Worm (Caenorhabditis elegans) whole organism, L1 larva: ENCODE data around the gene ifas-1.

Source experiments
- Y116A8C.19 ChIP-seq: sonication (generic microtip); optimal IDR thresholded peaks from 2 replicates; lab custom pipeline; 2016; ENCODE audit warnings: missing compliant biosample characterization, missing genetic modification characterization, borderline replicate concordance
- ama-1 ChIP-seq: fragments of 150-350 bp; optimal IDR thresholded peaks from 2 replicates; lab custom pipeline; 2014
- elt-3 ChIP-seq, 6 experiments: fragments of 150-350 bp in 1 of 6; sonication (generic microtip); optimal IDR thresholded peaks; 2 replicates each; lab custom pipeline; 2017 to 2018; ENCODE audit warnings: missing biosample characterization in 6 of 6, missing genetic modification characterization in 6 of 6, inconsistent platforms in 1 of 6
- lin-13 ChIP-seq: fragments of 150-350 bp; optimal IDR thresholded peaks from 2 replicates; lab custom pipeline; 2014; ENCODE audit warnings: missing biosample characterization, missing genetic modification reagents, missing genetic modification characterization
- mab-9 ChIP-seq: fragments of 200-800 bp; sonication (Bioruptor generic); IDR thresholded peaks from 2 replicates; pipeline ENCODE4 v1.3.6; 2022; ENCODE audit warnings: missing genetic modification reagents, missing genetic modification characterization, missing compliant biosample characterization
- mdl-1 ChIP-seq, 2 experiments: fragments of 150-350 bp; optimal IDR thresholded peaks; 2 replicates each; lab custom pipeline; 2014 to 2017; ENCODE audit warnings: missing biosample characterization in 2 of 2, missing genetic modification characterization in 2 of 2, inconsistent platforms in 1 of 2
- nhr-12 ChIP-seq: sonication (generic microtip); optimal IDR thresholded peaks from 2 replicates; lab custom pipeline; 2017; ENCODE audit warnings: missing biosample characterization, missing genetic modification characterization
- nhr-20 ChIP-seq: sonication (generic microtip); optimal IDR thresholded peaks from 2 replicates; lab custom pipeline; 2016; ENCODE audit warnings: mild to moderate bottlenecking, missing genetic modification characterization, missing compliant biosample characterization
- pag-3 ChIP-seq: sonication (generic microtip); optimal IDR thresholded peaks from 2 replicates; lab custom pipeline; 2017; ENCODE audit warnings: missing genetic modification characterization, mild to moderate bottlenecking, missing compliant biosample characterization, antibody characterized with exemption, borderline replicate concordance; ENCODE audit not compliant: insufficient read depth
- pqm-1 ChIP-seq: sonication (generic microtip); optimal IDR thresholded peaks from 3 replicates; lab custom pipeline; 2017; ENCODE audit warnings: missing biosample characterization, missing genetic modification characterization
- sox-4 ChIP-seq: sonication (generic microtip); optimal IDR thresholded peaks from 2 replicates; lab custom pipeline; 2016; ENCODE audit warnings: missing genetic modification characterization, missing compliant biosample characterization
- sptf-1 ChIP-seq: fragments of 150-350 bp; optimal IDR thresholded peaks from 2 replicates; lab custom pipeline; 2014; ENCODE audit warnings: missing biosample characterization, missing genetic modification characterization
- tbx-2 ChIP-seq: sonication (generic microtip); optimal IDR thresholded peaks from 2 replicates; lab custom pipeline; 2016; ENCODE audit warnings: missing genetic modification characterization, missing compliant biosample characterization
- ztf-11 ChIP-seq, 2 experiments: sonication (generic microtip); optimal IDR thresholded peaks; 2 replicates each; lab custom pipeline; 2016 to 2017; ENCODE audit warnings: missing genetic modification characterization in 2 of 2, missing biosample characterization in 1 of 2, missing compliant biosample characterization in 1 of 2

ce11 chrII:3639238-3639637, 49.3 kb downstream of the ifas-1 start, which contains the start of gene fbxb-31:
- TF ChIP-seq lin-13 (GFP tag; lab: Kevin White, UChicago) (no peak), sox-4 (tag; lab: Kevin White, UChicago) (no peak), nhr-20 (tag; lab: Kevin White, UChicago) (no peak), ztf-11 (tag; optimal IDR thresholded peaks at IDR 0.05; lab: Kevin White, UChicago) (no peak), mdl-1 (tag; optimal IDR thresholded peaks at IDR 0.05; lab: Kevin White, UChicago) (no peak), sptf-1 (tag; lab: Kevin White, UChicago) (no peak), pqm-1 (no peak), pag-3 (no peak), mab-9 (GFP tag; lab: Robert Waterston, UW) (no peak), elt-3 (tag; optimal IDR thresholded peaks at IDR 0.05; lab: Kevin White, UChicago) (no peak), tbx-2 (tag; lab: Kevin White, UChicago) (no peak), Y116A8C.19 (tag; lab: Kevin White, UChicago) (no peak), ama-1 (lab: Kevin White, UChicago) (no peak), nhr-12 (tag; lab: Kevin White, UChicago) (no peak)
